In genomic region chr3L:1137509-1137908, dm6 we compare ENCODE assay signal across 2 fruit fly cellular contexts.
TF ChIP-seq lines count a peak whose summit lies in the region.

No protein-coding gene starts in this region.

- no peak for TF ChIP-seq CTCF in whole organism, embryonic (GFP tag; optimal IDR thresholded peaks at IDR 0.05; lab: Kevin White, UChicago)

TF ChIP-seq in whole organism, embryonic, 481 proteins besides CTCF, POLR2A, EP300 and RAD21:
- TF ChIP-seq CG2199 (GFP tag; IDR thresholded peaks at IDR 0.05; lab: Robert Waterston, UW) = no peak
- peak; percentile 17; the same call in 1 of the 3 replicates for TF ChIP-seq dysf (GFP tag; IDR thresholded peaks at IDR 0.05; lab: Robert Waterston, UW)
- TF ChIP-seq Ptx1 (GFP tag; IDR thresholded peaks at IDR 0.05; lab: Robert Waterston, UW) = peak; percentile 39; the same call in 1 of the 2 replicates
- TF ChIP-seq CG18599 (GFP tag; optimal IDR thresholded peaks at IDR 0.05; lab: Kevin White, UChicago) = peak; percentile 32
- TF ChIP-seq Deaf1 (tag; optimal IDR thresholded peaks at IDR 0.05; lab: Kevin White, UChicago) = no peak
- TF ChIP-seq E2f1 (GFP tag; IDR thresholded peaks at IDR 0.05; lab: Robert Waterston, UW) = 0 out of 2 replicates have a peak, but pooled peaks have one; percentile 6
- peak; percentile 14 for TF ChIP-seq CG18262 (tag; optimal IDR thresholded peaks at IDR 0.05; lab: Kevin White, UChicago)
- TF ChIP-seq CG9876 (GFP tag; optimal IDR thresholded peaks at IDR 0.05; lab: Kevin White, UChicago) = no peak
- TF ChIP-seq kni (GFP tag; optimal IDR thresholded peaks at IDR 0.05; lab: Kevin White, UChicago) = peak; percentile 24
- TF ChIP-seq MBD-R2 (GFP tag; IDR thresholded peaks at IDR 0.05; lab: Robert Waterston, UW) = no peak
- TF ChIP-seq Drgx (GFP tag; IDR thresholded peaks at IDR 0.05; lab: Robert Waterston, UW) = no peak
- peak; percentile 17 for TF ChIP-seq Ets65A (GFP tag; lab: Kevin White, UChicago)
- TF ChIP-seq row (GFP tag; IDR thresholded peaks at IDR 0.05; lab: Robert Waterston, UW) = 0 out of 3 replicates have a peak, but pooled peaks have one; percentile 18
- peak; percentile 16 for TF ChIP-seq CG11504 (tag; optimal IDR thresholded peaks at IDR 0.05; lab: Kevin White, UChicago)
- TF ChIP-seq CG3163 (GFP tag; optimal IDR thresholded peaks at IDR 0.05; lab: Kevin White, UChicago) = no peak
- 0 out of 2 replicates have a peak, but pooled peaks have one; percentile 22 for TF ChIP-seq vvl (GFP tag; IDR thresholded peaks at IDR 0.05; lab: Robert Waterston, UW)
- peak; percentile 5 for TF ChIP-seq CG10979 (tag; optimal IDR thresholded peaks at IDR 0.05; lab: Kevin White, UChicago)
- no peak for TF ChIP-seq CG14441 (GFP tag; IDR thresholded peaks at IDR 0.05; lab: Robert Waterston, UW)
- TF ChIP-seq gem (tag; optimal IDR thresholded peaks at IDR 0.05; lab: Kevin White, UChicago) = peak; percentile 33
- peak; percentile 78 for TF ChIP-seq sens (GFP tag; lab: Kevin White, UChicago)
- peak; percentile 2 for TF ChIP-seq zen (tag; optimal IDR thresholded peaks at IDR 0.05; lab: Kevin White, UChicago)
- TF ChIP-seq Med (GFP tag; lab: Kevin White, UChicago) = peak; percentile 66
- peak; percentile 4 for TF ChIP-seq CG7839 (tag; optimal IDR thresholded peaks at IDR 0.05; lab: Kevin White, UChicago)
- TF ChIP-seq CG15696 (tag; optimal IDR thresholded peaks at IDR 0.05; lab: Kevin White, UChicago) = peak; percentile 0
- TF ChIP-seq tin (GFP tag; optimal IDR thresholded peaks at IDR 0.05; lab: Kevin White, UChicago) = no peak
- peak; percentile 24 for TF ChIP-seq CG1603 (tag; optimal IDR thresholded peaks at IDR 0.05; lab: Kevin White, UChicago)
- TF ChIP-seq crc (GFP tag; optimal IDR thresholded peaks at IDR 0.05; lab: Kevin White, UChicago) = no peak
- TF ChIP-seq gt (GFP tag; IDR thresholded peaks at IDR 0.05; lab: Robert Waterston, UW) = no peak
- peak; percentile 26 for TF ChIP-seq CG2712 (tag; optimal IDR thresholded peaks at IDR 0.05; lab: Kevin White, UChicago)
- peak; percentile 47; the same call in 1 of the 3 replicates for TF ChIP-seq zfh1 (GFP tag; IDR thresholded peaks at IDR 0.05; lab: Robert Waterston, UW)
- no peak for TF ChIP-seq CG30403 (GFP tag; optimal IDR thresholded peaks at IDR 0.05; lab: Kevin White, UChicago)

TF ChIP-seq in whole organism, prepupa, 60 proteins besides CTCF, POLR2A, EP300 and RAD21:
- TF ChIP-seq svp (GFP tag; lab: Kevin White, UChicago) = peak; percentile 49
- no peak for TF ChIP-seq achi (GFP tag; optimal IDR thresholded peaks at IDR 0.05; lab: Kevin White, UChicago)
- TF ChIP-seq CG16779 (tag; optimal IDR thresholded peaks at IDR 0.05; lab: Kevin White, UChicago) = no peak
- no peak for TF ChIP-seq Hr38 (GFP tag; optimal IDR thresholded peaks at IDR 0.05; lab: Kevin White, UChicago)
- TF ChIP-seq Eip78C (GFP tag; lab: Kevin White, UChicago) = peak; percentile 44
- TF ChIP-seq CG8632 (GFP tag; optimal IDR thresholded peaks at IDR 0.05; lab: Kevin White, UChicago) = no peak
- TF ChIP-seq pdm3 (GFP tag; optimal IDR thresholded peaks at IDR 0.05; lab: Kevin White, UChicago) = no peak
- no peak for TF ChIP-seq fd85E (GFP tag; optimal IDR thresholded peaks at IDR 0.05; lab: Kevin White, UChicago)
- no peak for TF ChIP-seq CG11902 (GFP tag; optimal IDR thresholded peaks at IDR 0.05; lab: Kevin White, UChicago)
- peak; percentile 38 for TF ChIP-seq fkh (GFP tag; optimal IDR thresholded peaks at IDR 0.05; lab: Kevin White, UChicago)
TF ChIP-seq in whole organism, prepupa: peak in this region for 3.
